Worm (Caenorhabditis elegans): ENCODE results near the gene Y73F4A.2.

The Y73F4A.2 gene

ce11 chrIV:9074244-9074723 is 31.1 kb upstream of the Y73F4A.2 start, which contains the start of gene mppb-1:
Gene mppb-1 (plus strand): TSS chrIV:9074673.
- no peak for TF ChIP-seq tlp-1 (tag; optimal IDR thresholded peaks at IDR 0.05)
- peak; percentile 94 for TF ChIP-seq nhr-71 (tag; optimal IDR thresholded peaks at IDR 0.05)
- peak; percentile 76 for TF ChIP-seq jun-1 (tag; optimal IDR thresholded peaks at IDR 0.05)
- TF ChIP-seq ets-5 (GFP tag; IDR thresholded peaks at IDR 0.05) = no peak
- TF ChIP-seq nhr-237 (tag; optimal IDR thresholded peaks at IDR 0.05) = peak; percentile 63
- TF ChIP-seq ceh-8 (GFP tag; optimal IDR thresholded peaks at IDR 0.05) = peak; percentile 81
- peak; percentile 91 for TF ChIP-seq Y116A8C.19 (tag; optimal IDR thresholded peaks at IDR 0.05; ENCODE audit: borderline replicate concordance)
- TF ChIP-seq grh-1 (GFP tag; IDR thresholded peaks at IDR 0.05) = peak; percentile 69
- TF ChIP-seq mef-2 (tag; optimal IDR thresholded peaks at IDR 0.05) = peak; percentile 6
- TF ChIP-seq mep-1 (tag; optimal IDR thresholded peaks at IDR 0.05) = peak; percentile 69
- TF ChIP-seq lin-35 (GFP tag; optimal IDR thresholded peaks at IDR 0.05) = peak; percentile 97 to 98
- peak; percentile 72 for TF ChIP-seq fkh-8 (tag; optimal IDR thresholded peaks at IDR 0.05)
- TF ChIP-seq unc-30 (tag; optimal IDR thresholded peaks at IDR 0.05) = no peak
- peak; percentile 82 for TF ChIP-seq ceh-63 (GFP tag; optimal IDR thresholded peaks at IDR 0.05)
- peak; percentile 85 to 97 for TF ChIP-seq efl-1 (optimal IDR thresholded peaks at IDR 0.05)
- peak; percentile 96 to 99 for TF ChIP-seq efl-1 (GFP tag; optimal IDR thresholded peaks at IDR 0.05 in 1 of 2)
- peak; percentile 100 for TF ChIP-seq rnt-1 (tag; optimal IDR thresholded peaks at IDR 0.05)
- peak; percentile 83 for TF ChIP-seq skn-1 (tag; optimal IDR thresholded peaks at IDR 0.05)
- no peak for TF ChIP-seq pqm-1 (tag; optimal IDR thresholded peaks at IDR 0.05)
- peak; percentile 65 for TF ChIP-seq snpc-4 (tag; optimal IDR thresholded peaks at IDR 0.05)
- TF ChIP-seq nhr-12 (tag; optimal IDR thresholded peaks at IDR 0.05) = no peak
- peak; percentile 81 for TF ChIP-seq isw-1 (GFP tag; IDR thresholded peaks at IDR 0.05)
- peak; percentile 75 for TF ChIP-seq zip-4 (GFP tag; optimal IDR thresholded peaks at IDR 0.05)
- peak; percentile 70 for TF ChIP-seq ceh-88 (GFP tag; IDR thresholded peaks at IDR 0.05)
- TF ChIP-seq nhr-47 (tag; optimal IDR thresholded peaks at IDR 0.05) = peak; percentile 93
- peak; percentile 87 for TF ChIP-seq swsn-7 (tag; optimal IDR thresholded peaks at IDR 0.05)
- peak; percentile 84 for TF ChIP-seq C04F5.9 (tag; optimal IDR thresholded peaks at IDR 0.05)
- TF ChIP-seq dsc-1 (tag; optimal IDR thresholded peaks at IDR 0.05) = peak; percentile 92
- TF ChIP-seq F16B12.6 (tag; optimal IDR thresholded peaks at IDR 0.05) = peak; percentile 57
- TF ChIP-seq hlh-17 (GFP tag; optimal IDR thresholded peaks at IDR 0.05; ENCODE audit: borderline replicate concordance) = no peak
- no peak for TF ChIP-seq aha-1 (tag; optimal IDR thresholded peaks at IDR 0.05)
- peak; percentile 89 for TF ChIP-seq nhr-20 (tag; optimal IDR thresholded peaks at IDR 0.05)
- TF ChIP-seq ceh-90 (tag; optimal IDR thresholded peaks at IDR 0.05) = peak; percentile 94
- TF ChIP-seq nhr-11 (tag; optimal IDR thresholded peaks at IDR 0.05) = no peak
- no peak for TF ChIP-seq sptf-1 (tag; optimal IDR thresholded peaks at IDR 0.05)
- peak; percentile 93 for TF ChIP-seq pax-3 (tag; optimal IDR thresholded peaks at IDR 0.05)
- TF ChIP-seq unc-130 (tag; optimal IDR thresholded peaks at IDR 0.05) = peak; percentile 88
- peak; percentile 99 for TF ChIP-seq blmp-1 (tag; optimal IDR thresholded peaks at IDR 0.05)
- peak; percentile 81 for TF ChIP-seq C16A3.4 (tag; optimal IDR thresholded peaks at IDR 0.05)
- no peak for TF ChIP-seq alr-1 (tag; optimal IDR thresholded peaks at IDR 0.05; ENCODE audit: borderline replicate concordance)
- peak; percentile 41 for TF ChIP-seq fkh-10 (GFP tag; optimal IDR thresholded peaks at IDR 0.05)
- no peak for TF ChIP-seq nhr-84 (tag; optimal IDR thresholded peaks at IDR 0.05)
- peak in 1 of 2 experiments; percentile 94 for TF ChIP-seq ztf-11 (tag; optimal IDR thresholded peaks at IDR 0.05)
- peak; percentile 52 for TF ChIP-seq lin-15B (tag; optimal IDR thresholded peaks at IDR 0.05)
- peak; percentile 92 for TF ChIP-seq irx-1 (tag; optimal IDR thresholded peaks at IDR 0.05)
- TF ChIP-seq zag-1 (tag; optimal IDR thresholded peaks at IDR 0.05) = no peak
- peak; percentile 85 for TF ChIP-seq nhr-19 (GFP tag; conservative IDR thresholded peaks at IDR 0.05)
- TF ChIP-seq lsy-2 (tag; optimal IDR thresholded peaks at IDR 0.05) = peak; percentile 79 to 88
- peak; percentile 90 for TF ChIP-seq xbp-1 (tag; optimal IDR thresholded peaks at IDR 0.05)
- TF ChIP-seq lir-3 (tag; optimal IDR thresholded peaks at IDR 0.05; ENCODE audit: poor library complexity) = peak; percentile 97
- TF ChIP-seq vab-15 (tag; optimal IDR thresholded peaks at IDR 0.05) = peak; percentile 99
- TF ChIP-seq snu-23 (GFP tag; optimal IDR thresholded peaks at IDR 0.05) = peak; percentile 90
- TF ChIP-seq unc-98 (GFP tag; IDR thresholded peaks at IDR 0.05) = peak; percentile 80
- TF ChIP-seq nhr-85 (tag) = peak; percentile 96
